Worm (Caenorhabditis elegans) whole organism, L3 larva: Measurements from ENCODE around the gene W04H10.2.
"Not testable (repeated sequence)": the region's sequence is repeated elsewhere in the genome, so short reads cannot be mapped to it uniquely, and the experiment has no call there.

ENCODE experiments used
- R02D3.7 ChIP-seq: fragments of 150-350 bp; optimal IDR thresholded peaks from 2 replicates; lab custom pipeline; 2014; ENCODE audit warnings: missing biosample characterization, missing genetic modification characterization
- ZK546.5 ChIP-seq: sonication (generic microtip); optimal IDR thresholded peaks from 2 replicates; lab custom pipeline; 2017; ENCODE audit warnings: missing biosample characterization, missing genetic modification characterization
- ceh-16 ChIP-seq: sonication (generic microtip); optimal IDR thresholded peaks from 2 replicates; lab custom pipeline; 2017; ENCODE audit warnings: missing biosample characterization, missing genetic modification characterization
- ceh-28 ChIP-seq: fragments of 150-350 bp; optimal IDR thresholded peaks from 2 replicates; lab custom pipeline; 2014; ENCODE audit warnings: missing biosample characterization, missing genetic modification reagents, missing genetic modification characterization
- ceh-9 ChIP-seq: sonication (generic microtip); optimal IDR thresholded peaks from 2 replicates; lab custom pipeline; 2018; ENCODE audit warnings: missing biosample characterization, missing genetic modification characterization
- daf-12 ChIP-seq: fragments of 150-350 bp; optimal IDR thresholded peaks from 2 replicates; lab custom pipeline; 2014; ENCODE audit warnings: missing biosample characterization, missing genetic modification reagents, missing genetic modification characterization
- egl-5 ChIP-seq: fragments of 150-350 bp; optimal IDR thresholded peaks from 2 replicates; lab custom pipeline; 2017; ENCODE audit warnings: missing biosample characterization, missing genetic modification reagents, missing genetic modification characterization, inconsistent platforms
- elt-1 ChIP-seq: fragments of 150-350 bp; optimal IDR thresholded peaks from 2 replicates; lab custom pipeline; 2014; ENCODE audit warnings: missing biosample characterization, missing genetic modification characterization
- elt-2 ChIP-seq: sonication (generic microtip); optimal IDR thresholded peaks from 2 replicates; lab custom pipeline; 2016; ENCODE audit warnings: missing genetic modification reagents, mild to moderate bottlenecking, missing genetic modification characterization, missing compliant biosample characterization
- elt-3 ChIP-seq, 3 experiments: fragments of 150-350 bp in 1 of 3; sonication (generic microtip) in 2 of 3; optimal IDR thresholded peaks; 2 replicates in 2 of 3; 4 replicates in 1 of 3; lab custom pipeline; 2014 to 2017; ENCODE audit warnings: missing biosample characterization in 3 of 3, missing genetic modification characterization in 3 of 3
- fkh-2 ChIP-seq: fragments of 150-350 bp; optimal IDR thresholded peaks from 2 replicates; lab custom pipeline; 2014; ENCODE audit warnings: missing biosample characterization, missing genetic modification reagents, missing genetic modification characterization
- fos-1 ChIP-seq: fragments of 150-350 bp; optimal IDR thresholded peaks from 2 replicates; lab custom pipeline; 2014; ENCODE audit warnings: missing biosample characterization, missing genetic modification characterization
- hmg-11 ChIP-seq: sonication (generic microtip); optimal IDR thresholded peaks from 2 replicates; lab custom pipeline; 2016; ENCODE audit warnings: missing genetic modification characterization, missing compliant biosample characterization
- jun-1 ChIP-seq: fragments of 150-350 bp; optimal IDR thresholded peaks from 2 replicates; lab custom pipeline; 2014; ENCODE audit warnings: missing biosample characterization, missing genetic modification reagents, missing genetic modification characterization
- lin-39 ChIP-seq: fragments of 150-350 bp; optimal IDR thresholded peaks from 2 replicates; lab custom pipeline; 2018; ENCODE audit warnings: missing biosample characterization, missing genetic modification reagents, missing genetic modification characterization
- mml-1 ChIP-seq: fragments of 150-350 bp; sonication (generic microtip); optimal IDR thresholded peaks from 3 replicates; lab custom pipeline; 2014; ENCODE audit warnings: missing biosample characterization, missing genetic modification characterization
- nfya-1 ChIP-seq: sonication (generic microtip); optimal IDR thresholded peaks from 2 replicates; lab custom pipeline; 2017; ENCODE audit warnings: missing genetic modification characterization, mild to moderate bottlenecking, missing compliant biosample characterization, antibody characterized with exemption, moderate library complexity; ENCODE audit not compliant: insufficient read depth
- nhr-23 ChIP-seq: fragments of 150-350 bp; optimal IDR thresholded peaks from 2 replicates; lab custom pipeline; 2014; ENCODE audit warnings: missing biosample characterization, missing genetic modification reagents, missing genetic modification characterization
- nhr-25 ChIP-seq: sonication (generic microtip); optimal IDR thresholded peaks from 2 replicates; lab custom pipeline; 2017; ENCODE audit warnings: missing biosample characterization, missing genetic modification characterization
- nhr-76 ChIP-seq: fragments of 150-350 bp; sonication (generic microtip); optimal IDR thresholded peaks from 5 replicates; lab custom pipeline; 2014; ENCODE audit warnings: missing biosample characterization, missing genetic modification characterization
- nhr-77 ChIP-seq: fragments of 150-350 bp; optimal IDR thresholded peaks from 2 replicates; lab custom pipeline; 2014; ENCODE audit warnings: missing biosample characterization, missing genetic modification characterization
- pha-4 ChIP-seq: fragments of 150-350 bp; optimal IDR thresholded peaks from 2 replicates; lab custom pipeline; 2014; ENCODE audit warnings: missing biosample characterization, missing genetic modification reagents, missing genetic modification characterization
- pqm-1 ChIP-seq: fragments of 150-350 bp; optimal IDR thresholded peaks from 2 replicates; lab custom pipeline; 2017; ENCODE audit warnings: missing biosample characterization, missing genetic modification characterization, inconsistent platforms
- snpc-4 ChIP-seq: fragments of 150-350 bp; optimal IDR thresholded peaks from 2 replicates; lab custom pipeline; 2014; ENCODE audit warnings: missing biosample characterization, missing genetic modification characterization
- unc-39 ChIP-seq: sonication (generic microtip); optimal IDR thresholded peaks from 4 replicates; lab custom pipeline; 2017; ENCODE audit warnings: missing biosample characterization, missing genetic modification characterization
- unc-62 ChIP-seq: fragments of 150-350 bp; sonication (generic microtip); optimal IDR thresholded peaks from 4 replicates; lab custom pipeline; 2014; ENCODE audit warnings: missing biosample characterization, missing genetic modification reagents, missing genetic modification characterization
- ztf-4 ChIP-seq: fragments of 150-350 bp; optimal IDR thresholded peaks from 2 replicates; lab custom pipeline; 2014; ENCODE audit warnings: missing biosample characterization, missing genetic modification characterization

The W04H10.2 gene

DNA sequence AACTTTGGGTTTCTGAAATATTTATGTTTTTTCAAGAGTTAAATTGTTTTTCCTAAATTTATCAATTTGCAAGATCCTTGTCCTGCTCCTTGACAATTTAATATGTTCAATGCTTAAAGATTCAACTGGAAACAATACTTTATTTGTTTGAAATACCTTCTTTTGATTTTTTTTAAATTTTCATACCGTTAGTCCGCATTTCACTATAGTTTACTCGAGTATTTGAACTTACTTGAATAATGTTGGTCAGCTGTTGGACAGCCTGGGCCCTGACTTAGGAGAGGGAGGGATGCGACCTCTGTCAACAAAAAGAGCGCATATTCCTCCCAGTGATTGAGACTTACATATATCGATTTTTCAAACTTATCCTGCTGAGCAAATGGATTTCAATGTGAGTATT is 666 bp downstream of the W04H10.2 start, which contains the start of gene W04H10.5:
Gene W04H10.5, plus strand, starts transcription at position 301 of the 400 bp plus-strand sequence.
- no peak for TF ChIP-seq ceh-28 (tag; lab: Kevin White, UChicago)
- no peak for TF ChIP-seq pqm-1
- no peak for TF ChIP-seq nhr-25 (tag; lab: Kevin White, UChicago)

DNA sequence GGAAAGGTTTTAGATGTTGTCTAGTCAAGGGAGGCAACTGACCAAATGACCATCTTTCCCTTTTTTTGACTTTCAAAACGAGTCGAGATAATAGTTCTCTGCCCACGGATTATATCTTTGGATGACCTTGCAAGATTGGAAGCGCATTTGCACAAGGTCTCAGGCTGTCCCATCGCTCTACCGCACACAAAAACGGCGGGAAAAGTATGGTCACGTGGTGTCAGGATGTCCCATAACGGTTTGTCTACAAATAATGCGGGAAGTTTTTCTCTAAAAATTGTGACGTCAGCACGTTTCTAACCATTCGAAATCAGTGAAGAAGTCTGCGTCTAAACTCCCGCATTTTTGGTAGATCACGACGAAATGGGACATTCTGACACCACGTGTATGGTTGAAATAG is 3.0 kb downstream of the W04H10.2 start, which contains the start of gene W04H10.6:
Gene W04H10.6, minus strand, starts transcription at position 101 of the 400 bp plus-strand sequence.
- no peak for TF ChIP-seq fkh-2 (tag; lab: Kevin White, UChicago)
- peak; percentile 22 for TF ChIP-seq nhr-25 (tag; lab: Kevin White, UChicago)

- TF ChIP-seq daf-12 (tag; lab: Kevin White, UChicago) (no peak), fkh-2 (tag; lab: Kevin White, UChicago) (no peak), ZK546.5 (tag; lab: Kevin White, UChicago) (no peak), ceh-9 (no peak), egl-5 (tag; lab: Kevin White, UChicago) (no peak), unc-62 (GFP tag; lab: Kevin White, UChicago) (no peak), nhr-23 (no peak), ceh-28 (tag; lab: Kevin White, UChicago) (no peak), nfya-1 (tag; lab: Kevin White, UChicago) (no peak), fos-1 (tag; lab: Kevin White, UChicago) (no peak), jun-1 (tag; lab: Kevin White, UChicago) (no peak), pqm-1 (no peak), ceh-16 (no peak), elt-2 (tag; lab: Kevin White, UChicago) (no peak)
These were observed 3.4 kb downstream of the W04H10.2 start, which contains the start of gene W04H10.1 for ce11 chrII:608757-609156. Gene W04H10.1, plus strand, starts transcription at chrII:609057.

DNA sequence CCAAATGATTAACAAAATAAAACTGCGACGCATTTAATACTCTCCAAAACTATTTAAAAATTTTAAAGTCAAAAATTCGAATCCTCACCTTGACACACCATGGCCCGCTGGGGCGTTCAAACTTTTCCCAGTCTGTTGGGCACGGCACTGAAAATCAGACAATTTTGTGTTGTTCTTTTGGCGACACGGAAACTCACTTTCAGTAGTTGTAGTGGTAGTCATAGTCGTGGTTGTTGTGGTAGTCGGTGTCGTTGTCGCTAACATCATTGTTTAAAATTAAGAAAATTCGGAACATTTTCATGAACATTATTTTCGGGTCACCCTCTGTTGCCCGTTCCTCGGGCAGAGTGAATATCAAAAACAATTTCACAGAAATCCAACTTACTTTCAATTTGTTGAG is 7.0 kb downstream of the W04H10.2 start, which contains the start of gene clec-118:
Gene clec-118, minus strand, starts transcription at position 101 of the 400 bp plus-strand sequence.
- TF ChIP-seq fos-1 (tag; lab: Kevin White, UChicago); nhr-23; R02D3.7 (tag; lab: Kevin White, UChicago): not testable (repeated sequence)
- TF ChIP-seq, all 47 proteins: peak for 0; not testable (repeated sequence) for 47

DNA sequence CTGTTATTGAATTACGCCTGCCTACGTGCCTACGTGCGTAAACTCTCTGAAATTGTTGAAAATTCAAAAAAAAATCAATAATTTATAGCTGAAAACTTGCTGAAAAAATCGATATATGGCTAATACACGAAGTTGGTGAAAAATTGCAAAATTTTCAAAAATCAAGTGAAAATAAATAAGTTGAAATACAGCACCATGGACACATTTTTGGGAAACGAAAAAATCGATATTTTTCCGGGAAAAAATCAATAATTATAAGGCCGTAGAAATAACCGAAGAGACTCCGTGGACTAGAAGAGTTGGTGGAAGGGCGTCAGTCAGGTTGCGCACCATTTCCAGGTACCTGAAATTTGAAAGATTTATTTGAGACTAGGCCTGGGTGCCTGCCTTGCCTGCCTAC is 9.3 kb downstream of the W04H10.2 start:
- TF ChIP-seq elt-3 (tag; optimal IDR thresholded peaks at IDR 0.05; lab: Kevin White, UChicago) = no peak
- TF ChIP-seq snpc-4 = no peak
- TF ChIP-seq ceh-28 (tag; lab: Kevin White, UChicago) = peak; percentile 84
- TF ChIP-seq unc-39 (tag; lab: Kevin White, UChicago) = no peak

DNA sequence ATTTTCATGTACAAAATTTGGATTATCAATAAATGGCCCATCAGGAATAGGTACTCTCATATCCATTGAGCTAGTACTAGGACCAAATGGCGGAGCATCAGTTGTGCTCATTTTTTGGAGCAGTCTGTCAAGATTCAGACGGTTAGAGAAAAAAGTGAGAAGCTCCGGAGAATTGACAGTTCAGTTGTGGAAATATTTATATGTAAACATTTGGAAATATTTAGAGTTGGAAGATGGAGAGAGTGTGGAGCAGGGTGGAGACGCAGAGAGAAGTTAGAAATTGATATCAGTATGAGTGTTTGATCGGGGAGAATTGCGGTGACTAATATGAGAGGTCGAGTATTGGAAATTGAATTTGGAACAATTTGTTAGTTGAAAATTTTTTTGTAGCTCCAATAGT is 15.8 kb downstream of the W04H10.2 start:
- TF ChIP-seq elt-2 (tag; lab: Kevin White, UChicago) (peak; percentile 64), nhr-77 (no peak), pha-4 (tag; lab: Kevin White, UChicago) (peak; percentile 63), pqm-1 (peak; percentile 70), nhr-76 (tag; lab: Kevin White, UChicago) (no peak)

DNA sequence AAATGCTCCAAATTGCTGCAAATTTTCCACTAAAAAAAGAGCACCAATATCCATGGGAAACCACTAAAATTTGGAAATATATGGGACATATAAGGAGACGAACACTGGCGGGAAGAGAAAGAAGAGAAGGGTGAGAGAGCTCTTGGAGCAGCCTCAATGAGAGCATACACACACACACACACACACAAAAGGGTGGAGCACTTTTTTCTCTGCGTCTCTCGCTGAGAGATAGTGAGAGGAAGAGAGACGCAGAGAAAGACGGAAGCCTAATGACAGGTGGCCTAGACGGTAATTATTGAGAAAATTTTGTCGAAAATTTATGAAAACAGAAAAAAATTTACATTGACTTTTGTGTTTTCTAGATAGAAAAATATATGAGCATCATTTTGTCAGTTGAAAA is 17.1 kb downstream of the W04H10.2 start:
- TF ChIP-seq lin-39 (tag; lab: Kevin White, UChicago) (peak; percentile 50), elt-2 (tag; lab: Kevin White, UChicago) (peak; percentile 28), hmg-11 (tag; lab: Kevin White, UChicago) (peak; percentile 50), pha-4 (tag; lab: Kevin White, UChicago) (peak; percentile 60), ZK546.5 (tag; lab: Kevin White, UChicago) (no peak), elt-1 (tag; lab: Kevin White, UChicago) (no peak)

- TF ChIP-seq R02D3.7 (tag; lab: Kevin White, UChicago) = no peak
- no peak for TF ChIP-seq ztf-4 (tag; lab: Kevin White, UChicago)
- TF ChIP-seq egl-5 (tag; lab: Kevin White, UChicago) = no peak
- TF ChIP-seq fos-1 (tag; lab: Kevin White, UChicago) = no peak
- TF ChIP-seq nhr-25 (tag; lab: Kevin White, UChicago) = no peak
- no peak for TF ChIP-seq mml-1 (tag; lab: Kevin White, UChicago)
- no peak for TF ChIP-seq hmg-11 (tag; lab: Kevin White, UChicago)
These were observed 19.1 kb downstream of the W04H10.2 start, which contains the start of gene T04B8.5 for ce11 chrII:624443-624842. Gene T04B8.5, minus strand, starts transcription at chrII:624543.
